Fruit fly (Drosophila melanogaster): ENCODE results near the gene Wdr82.

The Wdr82 gene

dm6 chr2L:8362273-8362954 lies 11.8 kb upstream of the Wdr82 start, which contains the start of gene CG7627 (continued):
- TF ChIP-seq Eip74EF (GFP tag; optimal IDR thresholded peaks at IDR 0.05) (peak in 1 of 2 experiments; percentile 41), sim (GFP tag; IDR thresholded peaks at IDR 0.05) (peak; percentile 57), CG12236 (GFP tag; optimal IDR thresholded peaks at IDR 0.05) (no peak), Hmx (GFP tag; optimal IDR thresholded peaks at IDR 0.05) (peak; percentile 20), Xbp1 (GFP tag; optimal IDR thresholded peaks at IDR 0.05) (peak; percentile 72), Dfd (GFP tag; optimal IDR thresholded peaks at IDR 0.05) (no peak), CG4730 (GFP tag; IDR thresholded peaks at IDR 0.05) (peak; percentile 67), CG9437 (GFP tag; optimal IDR thresholded peaks at IDR 0.05) (peak; percentile 67), dysf (GFP tag; IDR thresholded peaks at IDR 0.05) (peak; percentile 86), Hmr (GFP tag; optimal IDR thresholded peaks at IDR 0.05) (peak; percentile 84), seq (GFP tag; IDR thresholded peaks at IDR 0.05) (peak; percentile 71), E2f2 (GFP tag; IDR thresholded peaks at IDR 0.05) (no peak), Tbp (GFP tag; optimal IDR thresholded peaks at IDR 0.05) (no peak), Usf (GFP tag; optimal IDR thresholded peaks at IDR 0.05) (peak; percentile 51), dimm (GFP tag; IDR thresholded peaks at IDR 0.05) (peak; percentile 70; the same call in 1 of the 2 replicates), Sry-δ (GFP tag; optimal IDR thresholded peaks at IDR 0.05) (peak; percentile 48), pan (optimal IDR thresholded peaks at IDR 0.05) (no peak), pan (GFP tag; optimal IDR thresholded peaks at IDR 0.05 in 1 of 2, IDR thresholded peaks at IDR 0.05 in 1 of 2) (peak in 1 of 2 experiments; percentile 83), GATAe (GFP tag; conservative IDR thresholded peaks at IDR 0.05) (peak; percentile 38; the same call in 1 of the 2 replicates), YL-1 (GFP tag; optimal IDR thresholded peaks at IDR 0.05) (no peak), ash1 (GFP tag; optimal IDR thresholded peaks at IDR 0.05) (no peak), CG4820 (GFP tag; optimal IDR thresholded peaks at IDR 0.05) (peak; percentile 72), CG17186 (GFP tag; optimal IDR thresholded peaks at IDR 0.05) (no peak), Atf6 (GFP tag; IDR thresholded peaks at IDR 0.05) (peak; percentile 85), CG12071 (GFP tag; optimal IDR thresholded peaks at IDR 0.05) (peak; percentile 32), Awh (GFP tag; IDR thresholded peaks at IDR 0.05) (peak; percentile 67; the same call in 1 of the 2 replicates), nau (GFP tag; optimal IDR thresholded peaks at IDR 0.05) (peak; percentile 34), vfl (GFP tag; optimal IDR thresholded peaks at IDR 0.05) (peak; percentile 65), CG16863 (GFP tag; optimal IDR thresholded peaks at IDR 0.05) (peak; percentile 40), ab (GFP tag; optimal IDR thresholded peaks at IDR 0.05) (peak; percentile 72), NfI (GFP tag; optimal IDR thresholded peaks at IDR 0.05) (peak; percentile 52), CG15011 (GFP tag; optimal IDR thresholded peaks at IDR 0.05) (peak; percentile 1), CG2875 (GFP tag; optimal IDR thresholded peaks at IDR 0.05) (peak; percentile 54), CG3407 (GFP tag; optimal IDR thresholded peaks at IDR 0.05) (peak; percentile 28), so (GFP tag; IDR thresholded peaks at IDR 0.05) (peak; percentile 74), dpn (GFP tag; optimal IDR thresholded peaks at IDR 0.05) (peak; percentile 67 to 77), NC2α (GFP tag; optimal IDR thresholded peaks at IDR 0.05) (peak; percentile 12), zen2 (GFP tag; IDR thresholded peaks at IDR 0.05; ENCODE audit: partially characterized antibody) (no peak), Taf1 (GFP tag; IDR thresholded peaks at IDR 0.05) (peak; percentile 69), chm (GFP tag; IDR thresholded peaks at IDR 0.05) (peak; percentile 72; the same call in 1 of the 2 replicates), Deaf1 (tag; optimal IDR thresholded peaks at IDR 0.05) (peak; percentile 97), ERR (GFP tag; optimal IDR thresholded peaks at IDR 0.05) (peak; percentile 63), HLHmδ (GFP tag; optimal IDR thresholded peaks at IDR 0.05) (no peak), fu2 (GFP tag; optimal IDR thresholded peaks at IDR 0.05) (peak; percentile 77), CG4424 (GFP tag; optimal IDR thresholded peaks at IDR 0.05) (peak; percentile 82), tx (GFP tag; optimal IDR thresholded peaks at IDR 0.05) (peak; percentile 57), CG12219 (GFP tag; optimal IDR thresholded peaks at IDR 0.05) (peak; percentile 73), Bteb2 (GFP tag; optimal IDR thresholded peaks at IDR 0.05) (peak; percentile 10), abd-A (tag; optimal IDR thresholded peaks at IDR 0.05) (peak; percentile 2), CG14014 (GFP tag; IDR thresholded peaks at IDR 0.05) (peak; percentile 71)

Measured in whole organism, embryonic.